Fruit fly (Drosophila melanogaster) whole organism, embryonic: ENCODE data around the gene GstD5.

ENCODE experiments used
- Awh ChIP-seq: fragments of 200-800 bp; sonication (Bioruptor generic); IDR thresholded peaks from 2 replicates; pipeline ENCODE4, ENCODE4 v1.3.6; 2022; ENCODE audit warnings: missing biosample characterization, missing genetic modification characterization
- CG11560 ChIP-seq: fragments of 200-800 bp; sonication (Bioruptor generic); IDR thresholded peaks from 3 replicates; pipeline ENCODE4 v1.3.6; 2022; ENCODE audit warnings: missing biosample characterization, missing genetic modification characterization
- CG12236 ChIP-seq: fragments of 200-800 bp; sonication (Bioruptor generic); optimal IDR thresholded peaks from 2 replicates; lab custom pipeline; 2016; ENCODE audit warnings: missing biosample characterization, missing genetic modification characterization
- CG12391 ChIP-seq: fragments of 200-800 bp; sonication (Bioruptor generic); optimal IDR thresholded peaks from 3 replicates; lab custom pipeline; 2018; ENCODE audit warnings: missing biosample characterization, mild to moderate bottlenecking, missing genetic modification characterization, moderate library complexity
- CG14441 ChIP-seq: fragments of 200-800 bp; sonication (Bioruptor generic); IDR thresholded peaks from 2 replicates; pipeline ENCODE4 v1.3.6; 2022; ENCODE audit warnings: missing biosample characterization, missing genetic modification characterization
- CG15073 ChIP-seq: fragments of 200-800 bp; sonication (Bioruptor generic); optimal IDR thresholded peaks from 2 replicates; lab custom pipeline; 2016; ENCODE audit warnings: missing biosample characterization, missing genetic modification characterization
- CG15696 ChIP-seq: fragments of 200-800 bp; sonication (Bioruptor generic); optimal IDR thresholded peaks from 2 replicates; lab custom pipeline; 2019; ENCODE audit warnings: missing biosample characterization, mild to moderate bottlenecking, missing genetic modification characterization, moderate library complexity
- CG16813 ChIP-seq: fragments of 200-800 bp; sonication (Bioruptor generic); IDR thresholded peaks from 3 replicates; pipeline ENCODE4 v1.3.6; 2022; ENCODE audit warnings: missing biosample characterization, missing genetic modification characterization; ENCODE audit not compliant: partially characterized antibody
- CG2120 ChIP-seq: fragments of 200-800 bp; sonication (Bioruptor generic); optimal IDR thresholded peaks from 3 replicates; lab custom pipeline; 2016; ENCODE audit warnings: missing biosample characterization, missing genetic modification characterization
- CG2712 ChIP-seq: fragments of 200-800 bp; optimal IDR thresholded peaks from 3 replicates; lab custom pipeline; 2019; ENCODE audit warnings: missing biosample characterization, mild to moderate bottlenecking, missing genetic modification characterization, moderate library complexity
- CG2889 ChIP-seq: fragments of 200-800 bp; sonication (Bioruptor generic); IDR thresholded peaks from 3 replicates; pipeline ENCODE4 v1.3.6; 2022; ENCODE audit warnings: missing biosample characterization, missing genetic modification characterization
- CG31224 ChIP-seq: fragments of 200-800 bp; sonication (Bioruptor generic); IDR thresholded peaks from 2 replicates; pipeline ENCODE4 v1.3.6; 2022; ENCODE audit warnings: missing biosample characterization, missing genetic modification characterization
- CG31388 ChIP-seq: fragments of 200-800 bp; sonication (Bioruptor generic); optimal IDR thresholded peaks from 2 replicates; lab custom pipeline; 2016; ENCODE audit warnings: missing biosample characterization, missing genetic modification characterization
- CG33557 ChIP-seq: fragments of 200-800 bp; sonication (Bioruptor generic); optimal IDR thresholded peaks from 2 replicates; lab custom pipeline; 2019; ENCODE audit warnings: missing biosample characterization, mild to moderate bottlenecking, missing genetic modification characterization, moderate library complexity
- CG34422 ChIP-seq: fragments of 200-800 bp; sonication (Bioruptor generic); IDR thresholded peaks from 3 replicates; pipeline ENCODE4 v1.3.6; 2022; ENCODE audit warnings: missing biosample characterization, missing genetic modification characterization
- CG4707 ChIP-seq: fragments of 200-800 bp; sonication (Bioruptor generic); optimal IDR thresholded peaks from 2 replicates; lab custom pipeline; 2018; ENCODE audit warnings: missing biosample characterization, mild to moderate bottlenecking, missing genetic modification characterization, moderate library complexity
- CG6854 ChIP-seq: fragments of 200-800 bp; sonication (Bioruptor generic); optimal IDR thresholded peaks from 3 replicates; lab custom pipeline; 2017; ENCODE audit warnings: missing biosample characterization, mild to moderate bottlenecking, missing genetic modification characterization
- CG7372 ChIP-seq: fragments of 200-800 bp; sonication (Bioruptor generic); IDR thresholded peaks from 2 replicates; pipeline ENCODE4 v1.3.6; 2022; ENCODE audit warnings: missing biosample characterization, missing genetic modification characterization
- CG9215 ChIP-seq: fragments of 200-800 bp; sonication (Bioruptor generic); IDR thresholded peaks from 2 replicates; pipeline ENCODE4 v1.3.6; 2022; ENCODE audit warnings: missing biosample characterization, missing genetic modification characterization
- CG9932 ChIP-seq: fragments of 200-800 bp; sonication (Bioruptor generic); IDR thresholded peaks from 2 replicates; pipeline ENCODE4 v1.3.6; 2022; ENCODE audit warnings: missing biosample characterization, missing genetic modification characterization
- CTCF ChIP-seq: fragments of 200-800 bp; sonication (Bioruptor generic); optimal IDR thresholded peaks from 2 replicates; lab custom pipeline; 2017; ENCODE audit warnings: missing biosample characterization, mild to moderate bottlenecking, missing genetic modification characterization, moderate library complexity
- Dek ChIP-seq: fragments of 200-800 bp; sonication (Bioruptor generic); optimal IDR thresholded peaks from 3 replicates; lab custom pipeline; 2019; ENCODE audit warnings: missing biosample characterization, mild to moderate bottlenecking, missing genetic modification characterization, moderate library complexity
- Doc3 ChIP-seq: fragments of 200-800 bp; sonication (Bioruptor generic); IDR thresholded peaks from 3 replicates; pipeline ENCODE4 v1.3.6; 2022; ENCODE audit warnings: missing biosample characterization, missing genetic modification characterization; ENCODE audit not compliant: partially characterized antibody
- Dp ChIP-seq: fragments of 200-800 bp; sonication (Bioruptor generic); optimal IDR thresholded peaks from 2 replicates; lab custom pipeline; 2018; ENCODE audit warnings: missing biosample characterization, mild to moderate bottlenecking, missing genetic modification characterization, moderate library complexity
- Gsc ChIP-seq: fragments of 200-800 bp; sonication (Bioruptor generic); IDR thresholded peaks from 2 replicates; pipeline ENCODE4 v1.3.6; 2022; ENCODE audit warnings: missing biosample characterization, missing genetic modification characterization
- Lpt ChIP-seq: fragments of >200 bp; optimal IDR thresholded peaks from 2 replicates; lab custom pipeline; 2018; ENCODE audit warnings: missing biosample characterization, missing genetic modification characterization
- Mad ChIP-seq: fragments of 200-800 bp; sonication (Bioruptor generic); optimal IDR thresholded peaks from 2 replicates; lab custom pipeline; 2016; ENCODE audit warnings: missing biosample characterization, missing genetic modification characterization
- Meics ChIP-seq: fragments of 200-800 bp; sonication (Bioruptor generic); optimal IDR thresholded peaks from 2 replicates; lab custom pipeline; 2017; ENCODE audit warnings: missing biosample characterization, mild to moderate bottlenecking, missing genetic modification characterization
- Myb ChIP-seq: fragments of 200-800 bp; sonication (Bioruptor generic); optimal IDR thresholded peaks from 2 replicates; lab custom pipeline; 2016; ENCODE audit warnings: missing biosample characterization, missing genetic modification characterization
- NC2β ChIP-seq: fragments of 200-800 bp; sonication (Bioruptor generic); optimal IDR thresholded peaks from 2 replicates; lab custom pipeline; 2016; ENCODE audit warnings: missing biosample characterization, missing genetic modification characterization
- Opbp ChIP-seq: fragments of 200-800 bp; sonication (Bioruptor generic); IDR thresholded peaks from 3 replicates; pipeline ENCODE4 v1.3.6; 2022; ENCODE audit warnings: missing biosample characterization, missing genetic modification characterization; ENCODE audit not compliant: partially characterized antibody
- Optix ChIP-seq: fragments of 200-800 bp; sonication (Bioruptor generic); IDR thresholded peaks from 3 replicates; pipeline ENCODE4 v1.3.6; 2022; ENCODE audit warnings: missing biosample characterization, missing genetic modification characterization
- Stat92E ChIP-seq, 3 experiments: fragments of >200 bp in 2 of 3; fragments of 200-800 bp in 1 of 3; sonication (Bioruptor generic) in 1 of 3; optimal IDR thresholded peaks; 2 replicates each; lab custom pipeline; 2017 to 2019; ENCODE audit warnings: missing biosample characterization in 3 of 3, missing genetic modification characterization in 3 of 3, mild to moderate bottlenecking in 1 of 3, moderate library complexity in 1 of 3
- TFAM ChIP-seq: fragments of 200-800 bp; sonication (Bioruptor generic); optimal IDR thresholded peaks from 2 replicates; lab custom pipeline; 2017; ENCODE audit warnings: missing biosample characterization, missing genetic modification characterization, inconsistent platforms
- ara ChIP-seq: fragments of 200-800 bp; sonication (Bioruptor generic); IDR thresholded peaks from 2 replicates; pipeline ENCODE4 v1.3.6; 2022; ENCODE audit warnings: missing biosample characterization, missing genetic modification characterization
- bigmax ChIP-seq: fragments of 200-800 bp; sonication (Bioruptor generic); optimal IDR thresholded peaks from 2 replicates; lab custom pipeline; 2018; ENCODE audit warnings: missing biosample characterization, mild to moderate bottlenecking, missing genetic modification characterization
- br ChIP-seq: fragments of >200 bp; optimal IDR thresholded peaks from 2 replicates; lab custom pipeline; 2017
- eyg ChIP-seq: fragments of 200-800 bp; sonication (Bioruptor generic); optimal IDR thresholded peaks from 3 replicates; lab custom pipeline; 2016; ENCODE audit warnings: missing biosample characterization, missing genetic modification characterization
- fd102C ChIP-seq: fragments of 200-800 bp; sonication (Bioruptor generic); optimal IDR thresholded peaks from 2 replicates; lab custom pipeline; 2018; ENCODE audit warnings: missing biosample characterization, mild to moderate bottlenecking, missing genetic modification characterization, moderate library complexity
- fd64A ChIP-seq: fragments of 200-800 bp; sonication (Bioruptor generic); optimal IDR thresholded peaks from 3 replicates; lab custom pipeline; 2018; ENCODE audit warnings: missing biosample characterization, mild to moderate bottlenecking, missing genetic modification characterization
- mam ChIP-seq: fragments of 200-800 bp; sonication (Bioruptor generic); optimal IDR thresholded peaks from 3 replicates; lab custom pipeline; 2016; ENCODE audit warnings: missing biosample characterization, missing genetic modification characterization
- mirr ChIP-seq: fragments of 200-800 bp; sonication (Bioruptor generic); optimal IDR thresholded peaks from 3 replicates; lab custom pipeline; 2018; ENCODE audit warnings: missing biosample characterization, mild to moderate bottlenecking, missing genetic modification characterization
- nmo ChIP-seq: fragments of 200-800 bp; sonication (Bioruptor generic); optimal IDR thresholded peaks from 2 replicates; lab custom pipeline; 2018; ENCODE audit warnings: missing biosample characterization, mild to moderate bottlenecking, missing genetic modification characterization, moderate library complexity
- odd ChIP-seq: fragments of 200-800 bp; sonication (Bioruptor generic); optimal IDR thresholded peaks from 2 replicates; lab custom pipeline; 2017; ENCODE audit warnings: missing biosample characterization, mild to moderate bottlenecking, missing genetic modification characterization
- pb ChIP-seq: fragments of 200-800 bp; sonication (Bioruptor generic); optimal IDR thresholded peaks from 3 replicates; lab custom pipeline; 2016; ENCODE audit warnings: missing biosample characterization, missing genetic modification characterization
- shn ChIP-seq: fragments of 200-800 bp; sonication (Bioruptor generic); optimal IDR thresholded peaks from 3 replicates; lab custom pipeline; 2016; ENCODE audit warnings: missing biosample characterization, missing genetic modification characterization
- sim ChIP-seq: fragments of 200-800 bp; sonication (Bioruptor generic); IDR thresholded peaks from 2 replicates; pipeline ENCODE4 v1.3.6; 2022; ENCODE audit warnings: missing biosample characterization, missing genetic modification characterization
- tna ChIP-seq: fragments of 200-800 bp; sonication (Bioruptor generic); IDR thresholded peaks from 2 replicates; pipeline ENCODE4 v1.3.6; 2022; ENCODE audit warnings: missing biosample characterization, missing genetic modification characterization; ENCODE audit not compliant: partially characterized antibody
- vfl ChIP-seq: fragments of 200-800 bp; sonication (Bioruptor generic); optimal IDR thresholded peaks from 2 replicates; lab custom pipeline; 2016; ENCODE audit warnings: missing biosample characterization, missing genetic modification characterization
- vnd ChIP-seq: fragments of 200-800 bp; sonication (Bioruptor generic); IDR thresholded peaks from 3 replicates; pipeline ENCODE4 v1.3.6; 2022; ENCODE audit warnings: missing biosample characterization, missing genetic modification characterization; ENCODE audit not compliant: partially characterized antibody
- vvl ChIP-seq: fragments of 200-800 bp; sonication (Bioruptor generic); IDR thresholded peaks from 2 replicates; pipeline ENCODE4 v1.3.6; 2022; ENCODE audit warnings: missing biosample characterization, missing genetic modification characterization
- wek ChIP-seq: fragments of 200-800 bp; sonication (Bioruptor generic); optimal IDR thresholded peaks from 3 replicates; lab custom pipeline; 2018; ENCODE audit warnings: missing biosample characterization, mild to moderate bottlenecking, missing genetic modification characterization, moderate library complexity
- wor ChIP-seq: fragments of 200-800 bp; sonication (Bioruptor generic); IDR thresholded peaks from 2 replicates; pipeline ENCODE4 v1.3.6; 2022; ENCODE audit warnings: missing biosample characterization, missing genetic modification characterization

Gene GstD5

DNA sequence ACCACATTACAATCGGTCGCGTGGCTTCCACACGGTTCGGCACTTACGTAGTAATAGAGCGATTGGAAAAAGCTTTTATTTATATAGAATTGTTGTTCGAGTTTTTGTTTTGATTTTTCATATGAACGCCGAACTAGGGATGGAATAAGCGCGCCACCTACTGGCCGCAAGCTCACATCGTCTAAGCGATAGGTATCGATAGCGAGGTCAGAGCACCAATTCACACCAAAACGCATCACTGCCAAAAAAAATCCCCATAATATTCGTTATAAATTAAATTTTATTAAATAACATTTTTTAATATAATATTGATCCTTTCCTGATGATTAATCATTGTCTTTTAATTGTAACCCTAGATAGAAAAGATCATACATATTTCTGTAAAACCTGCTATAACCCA is 25.0 kb upstream of the GstD5 start, which contains the start of gene CG10038 (continued):
- TF ChIP-seq CG15696 (tag; lab: Kevin White, UChicago), result no peak
- TF ChIP-seq CG16813 (GFP tag; lab: Robert Waterston, UW), result peak; percentile 93
- no peak for TF ChIP-seq CG9215
- TF ChIP-seq TFAM, result no peak
- TF ChIP-seq Doc3 (GFP tag; lab: Robert Waterston, UW), result peak; percentile 91
- TF ChIP-seq Dek (tag; lab: Kevin White, UChicago), result peak; percentile 60
- TF ChIP-seq vfl (GFP tag; lab: Kevin White, UChicago), result no peak
- TF ChIP-seq Gsc, result no peak
- TF ChIP-seq CG31388 (GFP tag; lab: Kevin White, UChicago), result no peak
- TF ChIP-seq Opbp (GFP tag; lab: Robert Waterston, UW), result peak; percentile 98
- TF ChIP-seq sim, result no peak
- TF ChIP-seq br (lab: Kevin White, UChicago), result no peak
- TF ChIP-seq Dp, result peak; percentile 59
- TF ChIP-seq Meics (GFP tag; lab: Kevin White, UChicago), result peak; percentile 35
- TF ChIP-seq CG12236 (GFP tag; lab: Kevin White, UChicago), result no peak
- no peak for TF ChIP-seq bigmax (GFP tag; lab: Kevin White, UChicago)
- TF ChIP-seq ara (GFP tag; lab: Robert Waterston, UW), result 0 out of 2 replicates have a peak, but pooled peaks have one; percentile 28
- TF ChIP-seq Awh (GFP tag; lab: Robert Waterston, UW), result no peak
- TF ChIP-seq mirr (GFP tag; lab: Kevin White, UChicago), result no peak
- TF ChIP-seq eyg (GFP tag; lab: Kevin White, UChicago), result no peak
- peak; percentile 55; the same call in 1 of the 2 replicates for TF ChIP-seq vvl (GFP tag; lab: Robert Waterston, UW)
- TF ChIP-seq CG15073, result no peak
- TF ChIP-seq CG11560 (tag; lab: Robert Waterston, UW), result no peak; the same call in 2 of the 3 replicates
- TF ChIP-seq nmo (GFP tag; lab: Kevin White, UChicago), result peak; percentile 69
- peak; percentile 82 for TF ChIP-seq CG9932 (GFP tag; lab: Robert Waterston, UW)
- TF ChIP-seq fd102C (GFP tag; lab: Kevin White, UChicago), result no peak
- TF ChIP-seq CG14441 (GFP tag; lab: Robert Waterston, UW), result no peak
- TF ChIP-seq CTCF (GFP tag; lab: Kevin White, UChicago), result peak; percentile 96
- TF ChIP-seq Lpt (GFP tag; lab: Kevin White, UChicago), result no peak
- TF ChIP-seq vnd, result peak; percentile 92
- TF ChIP-seq NC2β (GFP tag; lab: Kevin White, UChicago), result no peak
- TF ChIP-seq Stat92E (GFP tag; optimal IDR thresholded peaks at IDR 0.05; lab: Kevin White, UChicago), result no peak
- TF ChIP-seq Mad (GFP tag; lab: Kevin White, UChicago), result peak; percentile 36
- TF ChIP-seq Optix (GFP tag; lab: Robert Waterston, UW), result no peak
- TF ChIP-seq mam (GFP tag; lab: Kevin White, UChicago), result peak; percentile 45
- TF ChIP-seq CG4707 (GFP tag; lab: Kevin White, UChicago), result no peak
- TF ChIP-seq CG6854 (GFP tag; lab: Kevin White, UChicago), result no peak
- TF ChIP-seq shn, result no peak
- TF ChIP-seq CG7372 (GFP tag; lab: Robert Waterston, UW), result no peak
- no peak for TF ChIP-seq wor (GFP tag; lab: Robert Waterston, UW)
- peak; percentile 57 for TF ChIP-seq CG2120
- peak; percentile 46 for TF ChIP-seq CG12391 (tag; lab: Kevin White, UChicago)
- peak; percentile 60; the same call in 2 of the 3 replicates for TF ChIP-seq CG34422 (GFP tag; lab: Robert Waterston, UW)
- no peak for TF ChIP-seq CG31224 (GFP tag; lab: Robert Waterston, UW)
- no peak for TF ChIP-seq pb (GFP tag; lab: Kevin White, UChicago)
- no peak for TF ChIP-seq CG2889 (GFP tag; lab: Robert Waterston, UW)
- TF ChIP-seq wek (GFP tag; lab: Kevin White, UChicago), result peak; percentile 31
- TF ChIP-seq odd (GFP tag; lab: Kevin White, UChicago), result no peak
- TF ChIP-seq tna (GFP tag; lab: Robert Waterston, UW), result peak; percentile 91
- no peak for TF ChIP-seq fd64A (GFP tag; lab: Kevin White, UChicago)
- peak; percentile 61 for TF ChIP-seq CG2712 (tag; lab: Kevin White, UChicago)
- peak; percentile 83 for TF ChIP-seq Myb (GFP tag; lab: Kevin White, UChicago)
- no peak for TF ChIP-seq CG33557 (GFP tag; lab: Kevin White, UChicago)
